Fruit fly (Drosophila melanogaster) whole organism, embryonic: Measurements from ENCODE around the gene CG13623.

ENCODE experiments used
- Antp ChIP-seq: fragments of 200-800 bp; sonication (Bioruptor generic); optimal IDR thresholded peaks from 3 replicates; lab custom pipeline; 2016; ENCODE audit warnings: missing biosample characterization, missing genetic modification characterization
- B-H1 ChIP-seq: fragments of 200-800 bp; sonication (Bioruptor generic); IDR thresholded peaks from 3 replicates; pipeline ENCODE4 v1.3.6; 2022; ENCODE audit warnings: missing biosample characterization, missing genetic modification characterization
- Bgb ChIP-seq: fragments of 200-800 bp; sonication (Bioruptor generic); IDR thresholded peaks from 2 replicates; pipeline ENCODE4 v1.3.6; 2022; ENCODE audit warnings: missing biosample characterization, missing genetic modification characterization; ENCODE audit not compliant: partially characterized antibody
- CG10267 ChIP-seq: fragments of 200-800 bp; sonication (Bioruptor generic); optimal IDR thresholded peaks from 2 replicates; lab custom pipeline; 2018; ENCODE audit warnings: missing biosample characterization, mild to moderate bottlenecking, missing genetic modification characterization, moderate library complexity
- CG10654 ChIP-seq: fragments of 200-800 bp; sonication (Bioruptor generic); optimal IDR thresholded peaks from 2 replicates; lab custom pipeline; 2016; ENCODE audit warnings: missing biosample characterization, missing genetic modification characterization
- CG11560 ChIP-seq: fragments of 200-800 bp; sonication (Bioruptor generic); IDR thresholded peaks from 3 replicates; pipeline ENCODE4 v1.3.6; 2022; ENCODE audit warnings: missing biosample characterization, missing genetic modification characterization
- CG11723 ChIP-seq: fragments of 200-800 bp; sonication (Bioruptor generic); optimal IDR thresholded peaks from 2 replicates; lab custom pipeline; 2017; ENCODE audit warnings: missing biosample characterization, mild to moderate bottlenecking, missing genetic modification characterization
- CG15269 ChIP-seq: fragments of 200-800 bp; sonication (Bioruptor generic); optimal IDR thresholded peaks from 2 replicates; lab custom pipeline; 2018; ENCODE audit warnings: missing biosample characterization, mild to moderate bottlenecking, missing genetic modification characterization, moderate library complexity
- CG1647 ChIP-seq: fragments of 200-800 bp; sonication (Bioruptor generic); optimal IDR thresholded peaks from 3 replicates; lab custom pipeline; 2016; ENCODE audit warnings: missing biosample characterization, missing genetic modification characterization
- CG17186 ChIP-seq: fragments of 200-800 bp; sonication (Bioruptor generic); optimal IDR thresholded peaks from 3 replicates; lab custom pipeline; 2017; ENCODE audit warnings: missing biosample characterization, missing genetic modification reagents, missing genetic modification characterization
- CG17359 ChIP-seq: fragments of 200-800 bp; sonication (Bioruptor generic); optimal IDR thresholded peaks from 3 replicates; lab custom pipeline; 2018; ENCODE audit warnings: missing biosample characterization, mild to moderate bottlenecking, missing genetic modification characterization, moderate library complexity
- CG2120 ChIP-seq: fragments of 200-800 bp; sonication (Bioruptor generic); optimal IDR thresholded peaks from 3 replicates; lab custom pipeline; 2016; ENCODE audit warnings: missing biosample characterization, missing genetic modification characterization
- CG2678 ChIP-seq: fragments of 200-800 bp; sonication (Bioruptor generic); optimal IDR thresholded peaks from 3 replicates; lab custom pipeline; 2019; ENCODE audit warnings: missing biosample characterization, mild to moderate bottlenecking, missing genetic modification characterization, moderate library complexity
- CG32767 ChIP-seq: fragments of 200-800 bp; sonication (Bioruptor generic); IDR thresholded peaks from 2 replicates; pipeline ENCODE4 v1.3.6; 2022; ENCODE audit warnings: missing biosample characterization, missing genetic modification characterization
- CG43689 ChIP-seq: fragments of 200-800 bp; sonication (Bioruptor generic); IDR thresholded peaks from 2 replicates; pipeline ENCODE4 v1.3.6; 2022; ENCODE audit warnings: missing biosample characterization, missing genetic modification characterization
- CG4820 ChIP-seq: fragments of 200-800 bp; sonication (Bioruptor generic); optimal IDR thresholded peaks from 3 replicates; lab custom pipeline; 2016; ENCODE audit warnings: missing biosample characterization, missing genetic modification characterization
- CG8281 ChIP-seq: fragments of 200-800 bp; sonication (Bioruptor generic); optimal IDR thresholded peaks from 2 replicates; lab custom pipeline; 2018; ENCODE audit warnings: missing biosample characterization, mild to moderate bottlenecking, missing genetic modification characterization, moderate library complexity
- CG9817 ChIP-seq: fragments of 200-800 bp; sonication (Bioruptor generic); optimal IDR thresholded peaks from 2 replicates; lab custom pipeline; 2018; ENCODE audit warnings: missing biosample characterization, mild to moderate bottlenecking, missing genetic modification characterization, moderate library complexity
- Chrac-16 ChIP-seq: fragments of 200-800 bp; sonication (Bioruptor generic); optimal IDR thresholded peaks from 3 replicates; lab custom pipeline; 2016; ENCODE audit warnings: missing biosample characterization, missing genetic modification characterization
- Dbx ChIP-seq: fragments of 200-800 bp; sonication (Bioruptor generic); IDR thresholded peaks from 3 replicates; pipeline ENCODE4 v1.3.6; 2022; ENCODE audit warnings: missing biosample characterization, missing genetic modification characterization
- Doc2 ChIP-seq: fragments of 200-800 bp; sonication (Bioruptor generic); IDR thresholded peaks from 2 replicates; pipeline ENCODE4 v1.3.6; 2022; ENCODE audit warnings: missing biosample characterization, missing genetic modification characterization
- Drgx ChIP-seq: fragments of 200-800 bp; sonication (Bioruptor generic); IDR thresholded peaks from 2 replicates; pipeline ENCODE4 v1.3.6; 2022; ENCODE audit warnings: missing biosample characterization, missing genetic modification characterization
- Hr78 ChIP-seq, 2 experiments: fragments of 200-800 bp in 1 of 2; fragments of >200 bp in 1 of 2; sonication (Bioruptor generic) in 1 of 2; optimal IDR thresholded peaks; 2 replicates each; lab custom pipeline; 2017 to 2019; ENCODE audit warnings: missing biosample characterization in 2 of 2, missing genetic modification characterization in 2 of 2, mild to moderate bottlenecking in 1 of 2, moderate library complexity in 1 of 2
- Mes4 ChIP-seq: fragments of 200-800 bp; sonication (Bioruptor generic); optimal IDR thresholded peaks from 2 replicates; lab custom pipeline; 2016; ENCODE audit warnings: missing biosample characterization, missing genetic modification characterization
- Mrtf ChIP-seq: fragments of 200-800 bp; sonication (Bioruptor generic); IDR thresholded peaks from 3 replicates; pipeline ENCODE4 v1.3.6; 2022; ENCODE audit warnings: missing biosample characterization, missing genetic modification characterization
- Myb ChIP-seq: fragments of 200-800 bp; sonication (Bioruptor generic); optimal IDR thresholded peaks from 2 replicates; lab custom pipeline; 2016; ENCODE audit warnings: missing biosample characterization, missing genetic modification characterization
- NK7.1 ChIP-seq: fragments of 200-800 bp; sonication (Bioruptor generic); optimal IDR thresholded peaks from 3 replicates; lab custom pipeline; 2016; ENCODE audit warnings: missing biosample characterization, missing genetic modification characterization
- Oli ChIP-seq: fragments of 200-800 bp; sonication (Bioruptor generic); optimal IDR thresholded peaks from 2 replicates; lab custom pipeline; 2018; ENCODE audit warnings: missing biosample characterization, mild to moderate bottlenecking, missing genetic modification characterization, moderate library complexity
- PHDP ChIP-seq: fragments of 200-800 bp; sonication (Bioruptor generic); optimal IDR thresholded peaks from 3 replicates; lab custom pipeline; 2018; ENCODE audit warnings: missing biosample characterization, mild to moderate bottlenecking, missing genetic modification characterization, moderate library complexity
- Tbp ChIP-seq: fragments of >200 bp; optimal IDR thresholded peaks from 2 replicates; lab custom pipeline; 2018; ENCODE audit warnings: missing biosample characterization, missing genetic modification characterization
- Usf ChIP-seq: fragments of 200-800 bp; sonication (Bioruptor generic); optimal IDR thresholded peaks from 2 replicates; lab custom pipeline; 2017; ENCODE audit warnings: missing genotype, missing biosample characterization, missing genetic modification characterization
- Vsx1 ChIP-seq: fragments of 200-800 bp; sonication (Bioruptor generic); optimal IDR thresholded peaks from 2 replicates; lab custom pipeline; 2017; ENCODE audit warnings: missing biosample characterization, mild to moderate bottlenecking, missing genetic modification characterization, missing genetic modification reagents
- YL-1 ChIP-seq: fragments of 200-800 bp; sonication (Bioruptor generic); optimal IDR thresholded peaks from 3 replicates; lab custom pipeline; 2017; ENCODE audit warnings: missing biosample characterization, mild to moderate bottlenecking, missing genetic modification characterization
- ab ChIP-seq: fragments of 200-800 bp; sonication (Bioruptor generic); optimal IDR thresholded peaks from 2 replicates; lab custom pipeline; 2016; ENCODE audit warnings: missing biosample characterization, missing genetic modification characterization
- bbx ChIP-seq: fragments of 200-800 bp; sonication (Bioruptor generic); IDR thresholded peaks from 2 replicates; pipeline ENCODE4 v1.3.6; 2022; ENCODE audit warnings: missing biosample characterization, missing genetic modification characterization; ENCODE audit not compliant: partially characterized antibody
- bigmax ChIP-seq: fragments of 200-800 bp; sonication (Bioruptor generic); optimal IDR thresholded peaks from 2 replicates; lab custom pipeline; 2018; ENCODE audit warnings: missing biosample characterization, mild to moderate bottlenecking, missing genetic modification characterization
- crc ChIP-seq: fragments of 200-800 bp; sonication (Bioruptor generic); optimal IDR thresholded peaks from 2 replicates; lab custom pipeline; 2016; ENCODE audit warnings: missing biosample characterization, missing genetic modification characterization
- emc ChIP-seq: fragments of 200-800 bp; sonication (Bioruptor generic); optimal IDR thresholded peaks from 2 replicates; lab custom pipeline; 2016; ENCODE audit warnings: missing biosample characterization, missing genetic modification characterization
- fd96Cb ChIP-seq: fragments of 200-800 bp; sonication (Bioruptor generic); optimal IDR thresholded peaks from 2 replicates; lab custom pipeline; 2018; ENCODE audit warnings: missing biosample characterization, mild to moderate bottlenecking, missing genetic modification characterization, moderate library complexity
- fu2 ChIP-seq: fragments of 200-800 bp; sonication (Bioruptor generic); optimal IDR thresholded peaks from 2 replicates; lab custom pipeline; 2016; ENCODE audit warnings: missing biosample characterization, missing genetic modification characterization
- grn ChIP-seq: fragments of 200-800 bp; sonication (Bioruptor generic); optimal IDR thresholded peaks from 3 replicates; lab custom pipeline; 2017; ENCODE audit warnings: missing biosample characterization, missing genetic modification characterization
- gsb-n ChIP-seq: fragments of 200-800 bp; sonication (Bioruptor generic); optimal IDR thresholded peaks from 3 replicates; lab custom pipeline; 2018; ENCODE audit warnings: missing biosample characterization, mild to moderate bottlenecking, missing genetic modification characterization
- ind ChIP-seq: fragments of 200-800 bp; sonication (Bioruptor generic); optimal IDR thresholded peaks from 3 replicates; lab custom pipeline; 2016; ENCODE audit warnings: missing biosample characterization, missing genetic modification characterization
- knrl ChIP-seq: fragments of 200-800 bp; sonication (Bioruptor generic); IDR thresholded peaks from 3 replicates; pipeline ENCODE4 v1.3.6; 2022; ENCODE audit warnings: missing biosample characterization, missing genetic modification characterization; ENCODE audit not compliant: partially characterized antibody
- lilli ChIP-seq: fragments of 200-800 bp; sonication (Bioruptor generic); optimal IDR thresholded peaks from 3 replicates; lab custom pipeline; 2016; ENCODE audit warnings: missing biosample characterization, missing genetic modification characterization
- maf-S ChIP-seq: fragments of 200-800 bp; sonication (Bioruptor generic); optimal IDR thresholded peaks from 2 replicates; lab custom pipeline; 2016; ENCODE audit warnings: missing biosample characterization, missing genetic modification characterization
- odd ChIP-seq: fragments of 200-800 bp; sonication (Bioruptor generic); optimal IDR thresholded peaks from 2 replicates; lab custom pipeline; 2017; ENCODE audit warnings: missing biosample characterization, mild to moderate bottlenecking, missing genetic modification characterization
- pho ChIP-seq: fragments of 200-800 bp; sonication (Bioruptor generic); optimal IDR thresholded peaks from 2 replicates; lab custom pipeline; 2016; ENCODE audit warnings: missing biosample characterization, missing genetic modification characterization
- pita ChIP-seq: fragments of 200-800 bp; sonication (Bioruptor generic); optimal IDR thresholded peaks from 2 replicates; lab custom pipeline; 2017; ENCODE audit warnings: missing biosample characterization, mild to moderate bottlenecking, missing genetic modification characterization
- tin ChIP-seq: fragments of 200-800 bp; sonication (Bioruptor generic); optimal IDR thresholded peaks from 3 replicates; lab custom pipeline; 2016; ENCODE audit warnings: missing biosample characterization, missing genetic modification characterization
- tna ChIP-seq: fragments of 200-800 bp; sonication (Bioruptor generic); IDR thresholded peaks from 2 replicates; pipeline ENCODE4 v1.3.6; 2022; ENCODE audit warnings: missing biosample characterization, missing genetic modification characterization; ENCODE audit not compliant: partially characterized antibody
- toy ChIP-seq: fragments of 200-800 bp; sonication (Bioruptor generic); IDR thresholded peaks from 2 replicates; pipeline ENCODE4 v1.3.6; 2022; ENCODE audit warnings: missing biosample characterization, missing genetic modification characterization

CG13623 gene

DNA sequence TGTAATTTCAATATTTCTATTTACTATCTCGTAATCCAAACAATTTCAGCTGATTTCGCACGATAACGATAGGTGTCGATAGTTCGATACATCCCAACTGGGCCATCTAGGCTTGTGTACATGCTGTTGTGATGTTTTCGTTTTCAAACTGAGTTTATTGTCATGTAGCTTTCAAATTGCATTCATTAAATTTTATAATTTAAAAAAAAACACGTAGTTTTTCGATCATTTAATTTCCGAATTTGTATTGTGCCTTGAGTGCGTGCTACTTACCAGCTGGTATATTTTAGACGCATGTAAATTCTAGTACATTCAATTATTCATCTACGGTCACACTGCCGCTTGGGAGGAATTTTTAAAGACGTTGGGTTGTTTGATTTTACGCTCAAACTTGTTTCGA, at the start of gene CG13623, which contains the start of gene ana1 (continued):
- no peak for TF ChIP-seq pita
- peak; percentile 80 for TF ChIP-seq YL-1 (GFP tag; lab: Kevin White, UChicago)
- TF ChIP-seq maf-S (GFP tag; lab: Kevin White, UChicago), result no peak
- no peak for TF ChIP-seq NK7.1 (GFP tag; lab: Kevin White, UChicago)
- no peak for TF ChIP-seq lilli (GFP tag; lab: Kevin White, UChicago)
- TF ChIP-seq tin (GFP tag; lab: Kevin White, UChicago), result no peak
- no peak for TF ChIP-seq Vsx1 (GFP tag; lab: Kevin White, UChicago)
- no peak for TF ChIP-seq bigmax (GFP tag; lab: Kevin White, UChicago)
- no peak for TF ChIP-seq crc (GFP tag; lab: Kevin White, UChicago)
- TF ChIP-seq Mrtf (GFP tag; lab: Robert Waterston, UW), result no peak
- no peak for TF ChIP-seq pho (GFP tag; lab: Kevin White, UChicago)
- no peak for TF ChIP-seq CG17359
- no peak for TF ChIP-seq CG43689 (GFP tag; lab: Robert Waterston, UW)
- no peak for TF ChIP-seq Bgb
- TF ChIP-seq PHDP, result no peak
- no peak for TF ChIP-seq Hr78 (GFP tag; optimal IDR thresholded peaks at IDR 0.05; lab: Kevin White, UChicago)
- no peak for TF ChIP-seq CG15269 (tag; lab: Kevin White, UChicago)
- no peak for TF ChIP-seq ind (GFP tag; lab: Kevin White, UChicago)
- TF ChIP-seq grn (GFP tag; lab: Kevin White, UChicago), result no peak
- TF ChIP-seq ab (GFP tag; lab: Kevin White, UChicago), result no peak
- peak; percentile 53; the same call in 2 of the 3 replicates for TF ChIP-seq knrl (GFP tag; lab: Robert Waterston, UW)
- no peak for TF ChIP-seq Tbp
- TF ChIP-seq fd96Cb (tag; lab: Kevin White, UChicago), result no peak
- TF ChIP-seq CG32767 (GFP tag; lab: Robert Waterston, UW), result no peak
- no peak for TF ChIP-seq CG8281 (tag; lab: Kevin White, UChicago)
- TF ChIP-seq CG11723 (GFP tag; lab: Kevin White, UChicago), result no peak
- TF ChIP-seq gsb-n (tag; lab: Kevin White, UChicago), result no peak
- peak; percentile 49 for TF ChIP-seq CG10267 (tag; lab: Kevin White, UChicago)
- TF ChIP-seq CG1647 (GFP tag; lab: Kevin White, UChicago), result no peak
- TF ChIP-seq B-H1 (GFP tag; lab: Robert Waterston, UW), result no peak
- no peak for TF ChIP-seq toy (GFP tag; lab: Robert Waterston, UW)
- TF ChIP-seq bbx (GFP tag; lab: Robert Waterston, UW), result peak; percentile 40; the same call in 1 of the 2 replicates
- no peak for TF ChIP-seq emc (GFP tag; lab: Kevin White, UChicago)
- no peak for TF ChIP-seq CG2678 (tag; lab: Kevin White, UChicago)
- TF ChIP-seq Myb (GFP tag; lab: Kevin White, UChicago), result peak; percentile 72
- TF ChIP-seq odd (GFP tag; lab: Kevin White, UChicago), result no peak
- no peak for TF ChIP-seq CG11560 (tag; lab: Robert Waterston, UW)
- no peak for TF ChIP-seq Usf (GFP tag; lab: Kevin White, UChicago)
- TF ChIP-seq CG9817 (tag; lab: Kevin White, UChicago), result no peak
- no peak for TF ChIP-seq CG2120 (GFP tag; lab: Kevin White, UChicago)
- TF ChIP-seq tna (GFP tag; lab: Robert Waterston, UW), result peak; percentile 21; the same call in 1 of the 2 replicates
- TF ChIP-seq Mes4, result no peak
- TF ChIP-seq CG10654 (GFP tag; lab: Kevin White, UChicago), result no peak
- no peak for TF ChIP-seq Oli (tag; lab: Kevin White, UChicago)
- no peak for TF ChIP-seq Antp (GFP tag; lab: Kevin White, UChicago)
- TF ChIP-seq Drgx (GFP tag; lab: Robert Waterston, UW), result no peak
- no peak for TF ChIP-seq CG4820 (GFP tag; lab: Kevin White, UChicago)
- no peak for TF ChIP-seq fu2 (GFP tag; lab: Kevin White, UChicago)
- no peak for TF ChIP-seq Chrac-16
- TF ChIP-seq Doc2 (GFP tag; lab: Robert Waterston, UW), result no peak
- TF ChIP-seq Dbx, result no peak
- peak; percentile 89 for TF ChIP-seq CG17186 (GFP tag; lab: Kevin White, UChicago)
